Worm (Caenorhabditis elegans) whole organism, late embryonic: ENCODE data around the gene Y47D7A.2.

Experiments
- F13H6.1 ChIP-seq: sonication (generic microtip); optimal IDR thresholded peaks from 2 replicates; lab custom pipeline; 2016; ENCODE audit warnings: missing genetic modification characterization, missing compliant biosample characterization
- K09A11.1 ChIP-seq: sonication (generic microtip); optimal IDR thresholded peaks from 2 replicates; lab custom pipeline; 2017; ENCODE audit warnings: antibody characterized with exemption, mild to moderate bottlenecking, missing genetic modification characterization, missing compliant biosample characterization; ENCODE audit not compliant: insufficient read depth
- Y22D7AL.16 ChIP-seq: sonication (generic microtip); optimal IDR thresholded peaks from 2 replicates; lab custom pipeline; 2016; ENCODE audit warnings: missing genetic modification characterization, missing compliant biosample characterization
- ama-1 ChIP-seq: fragments of 150-350 bp; optimal IDR thresholded peaks from 2 replicates; lab custom pipeline; 2014
- ceh-14 ChIP-seq: sonication (generic microtip); optimal IDR thresholded peaks from 2 replicates; lab custom pipeline; 2016; ENCODE audit warnings: missing genotype, missing genetic modification characterization, missing compliant biosample characterization
- ceh-19 ChIP-seq: fragments of 200-800 bp; sonication (Bioruptor generic); optimal IDR thresholded peaks from 2 replicates; lab custom pipeline; 2018; ENCODE audit warnings: mild to moderate bottlenecking, missing genetic modification characterization, missing compliant biosample characterization
- ceh-2 ChIP-seq: sonication (generic microtip); optimal IDR thresholded peaks from 2 replicates; lab custom pipeline; 2016; ENCODE audit warnings: missing genotype, missing genetic modification characterization, missing compliant biosample characterization
- ceh-22 ChIP-seq: sonication (generic microtip); optimal IDR thresholded peaks from 2 replicates; lab custom pipeline; 2017; ENCODE audit warnings: missing biosample characterization, missing genetic modification characterization
- ceh-48 ChIP-seq: sonication (generic microtip); optimal IDR thresholded peaks from 2 replicates; lab custom pipeline; 2016; ENCODE audit warnings: missing genetic modification characterization, inconsistent platforms, missing compliant biosample characterization
- che-1 ChIP-seq: sonication (generic microtip); optimal IDR thresholded peaks from 2 replicates; lab custom pipeline; 2016; ENCODE audit warnings: mild to moderate bottlenecking, missing genetic modification characterization, missing compliant biosample characterization
- dve-1 ChIP-seq: sonication (generic microtip); optimal IDR thresholded peaks from 2 replicates; lab custom pipeline; 2017; ENCODE audit warnings: antibody characterized with exemption, mild to moderate bottlenecking, missing genetic modification characterization, missing compliant biosample characterization
- elt-2 ChIP-seq: sonication (generic microtip); optimal IDR thresholded peaks from 2 replicates; lab custom pipeline; 2016; ENCODE audit warnings: missing genetic modification reagents, missing genetic modification characterization, missing compliant biosample characterization
- ets-4 ChIP-seq: sonication (generic microtip); optimal IDR thresholded peaks from 2 replicates; lab custom pipeline; 2016; ENCODE audit warnings: missing genetic modification characterization, missing compliant biosample characterization
- eyg-1 ChIP-seq: sonication (generic microtip); optimal IDR thresholded peaks from 2 replicates; lab custom pipeline; 2016; ENCODE audit warnings: missing genotype, missing genetic modification characterization, missing compliant biosample characterization
- fkh-10 ChIP-seq: fragments of 150-350 bp; optimal IDR thresholded peaks from 2 replicates; lab custom pipeline; 2014; ENCODE audit warnings: missing biosample characterization, missing genetic modification reagents, missing genetic modification characterization
- fkh-6 ChIP-seq: sonication (generic microtip); optimal IDR thresholded peaks from 2 replicates; lab custom pipeline; 2016; ENCODE audit warnings: missing genetic modification characterization, missing compliant biosample characterization
- gmeb-2 ChIP-seq: sonication (generic microtip); optimal IDR thresholded peaks from 2 replicates; lab custom pipeline; 2016; ENCODE audit warnings: missing genetic modification characterization, inconsistent platforms, missing compliant biosample characterization
- hlh-13 ChIP-seq: fragments of 200-800 bp; sonication (Bioruptor generic); optimal IDR thresholded peaks from 2 replicates; lab custom pipeline; 2018; ENCODE audit warnings: mild to moderate bottlenecking, missing genetic modification characterization, missing compliant biosample characterization
- hlh-30 ChIP-seq: sonication (generic microtip); optimal IDR thresholded peaks from 2 replicates; lab custom pipeline; 2017; ENCODE audit warnings: antibody characterized with exemption, missing genetic modification characterization, missing compliant biosample characterization; ENCODE audit not compliant: insufficient read depth
- hlh-6 ChIP-seq: sonication (generic microtip); optimal IDR thresholded peaks from 2 replicates; lab custom pipeline; 2016; ENCODE audit warnings: missing genotype, missing genetic modification characterization, missing compliant biosample characterization
- lin-11 ChIP-seq: fragments of 200-800 bp; sonication (Bioruptor generic); optimal IDR thresholded peaks from 2 replicates; lab custom pipeline; 2018; ENCODE audit warnings: mild to moderate bottlenecking, missing genetic modification characterization, missing compliant biosample characterization
- madf-2 ChIP-seq: sonication (generic microtip); optimal IDR thresholded peaks from 2 replicates; lab custom pipeline; 2017; ENCODE audit warnings: missing genetic modification characterization, missing compliant biosample characterization
- mec-3 ChIP-seq: sonication (generic microtip); optimal IDR thresholded peaks from 2 replicates; lab custom pipeline; 2016; ENCODE audit warnings: borderline replicate concordance, missing genetic modification characterization, missing compliant biosample characterization
- nhr-11 ChIP-seq: fragments of 150-350 bp; optimal IDR thresholded peaks from 2 replicates; lab custom pipeline; 2014; ENCODE audit warnings: missing biosample characterization, missing genetic modification characterization
- odd-2 ChIP-seq: sonication (generic microtip); optimal IDR thresholded peaks from 2 replicates; lab custom pipeline; 2017; ENCODE audit warnings: antibody characterized with exemption, mild to moderate bottlenecking, missing genetic modification characterization, missing compliant biosample characterization
- pag-3 ChIP-seq: sonication (generic microtip); optimal IDR thresholded peaks from 2 replicates; lab custom pipeline; 2016; ENCODE audit warnings: missing compliant biosample characterization, missing genetic modification characterization, borderline replicate concordance
- pat-9 ChIP-seq: fragments of 200-800 bp; sonication (Bioruptor generic); optimal IDR thresholded peaks from 2 replicates; lab custom pipeline; 2018; ENCODE audit warnings: mild to moderate bottlenecking, missing genetic modification characterization, moderate library complexity, missing compliant biosample characterization
- pha-2 ChIP-seq: sonication (generic microtip); optimal IDR thresholded peaks from 2 replicates; lab custom pipeline; 2017; ENCODE audit warnings: mild to moderate bottlenecking, missing genetic modification characterization, missing compliant biosample characterization
- pqm-1 ChIP-seq: sonication (generic microtip); optimal IDR thresholded peaks from 2 replicates; lab custom pipeline; 2016; ENCODE audit warnings: missing genetic modification characterization, missing compliant biosample characterization
- pros-1 ChIP-seq: fragments of 150-350 bp; optimal IDR thresholded peaks from 2 replicates; lab custom pipeline; 2014; ENCODE audit warnings: missing biosample characterization, missing genetic modification reagents, missing genetic modification characterization
- ref-2 ChIP-seq: sonication (generic microtip); optimal IDR thresholded peaks from 2 replicates; lab custom pipeline; 2016; ENCODE audit warnings: missing genetic modification characterization, missing compliant biosample characterization
- sox-4 ChIP-seq: sonication (generic microtip); optimal IDR thresholded peaks from 2 replicates; lab custom pipeline; 2017; ENCODE audit warnings: mild to moderate bottlenecking, missing genetic modification characterization, inconsistent platforms, missing compliant biosample characterization
- tbx-7 ChIP-seq: sonication (generic microtip); optimal IDR thresholded peaks from 2 replicates; lab custom pipeline; 2016; ENCODE audit warnings: missing genotype, missing genetic modification characterization, missing compliant biosample characterization
- ttx-3 ChIP-seq: sonication (generic microtip); optimal IDR thresholded peaks from 2 replicates; lab custom pipeline; 2016; ENCODE audit warnings: missing genetic modification reagents, missing genetic modification characterization, missing compliant biosample characterization
- unc-42 ChIP-seq: sonication (generic microtip); optimal IDR thresholded peaks from 2 replicates; lab custom pipeline; 2016; ENCODE audit warnings: missing genotype, missing genetic modification characterization, missing compliant biosample characterization
- unc-55 ChIP-seq: sonication (generic microtip); optimal IDR thresholded peaks from 2 replicates; lab custom pipeline; 2017; ENCODE audit warnings: missing biosample characterization, missing genetic modification reagents, missing genetic modification characterization
- unc-86 ChIP-seq: sonication (generic microtip); optimal IDR thresholded peaks from 2 replicates; lab custom pipeline; 2016; ENCODE audit warnings: missing genetic modification characterization, missing compliant biosample characterization
- zip-5 ChIP-seq: sonication (generic microtip); optimal IDR thresholded peaks from 2 replicates; lab custom pipeline; 2016; ENCODE audit warnings: missing genetic modification characterization, missing compliant biosample characterization

Gene Y47D7A.2

ce11 chrV:4398884-4399283 lies 21.2 kb upstream of the Y47D7A.2 start:
- TF ChIP-seq ceh-14 (tag; lab: Kevin White, UChicago) (no peak), pqm-1 (tag; lab: Kevin White, UChicago) (no peak), ceh-22 (tag; lab: Kevin White, UChicago) (no peak), sox-4 (tag; lab: Kevin White, UChicago) (no peak), odd-2 (no peak), ttx-3 (no peak), unc-55 (GFP tag; lab: Kevin White, UChicago) (no peak), ref-2 (tag; lab: Kevin White, UChicago) (no peak), K09A11.1 (tag; lab: Kevin White, UChicago) (no peak), Y22D7AL.16 (tag; lab: Kevin White, UChicago) (no peak), fkh-6 (tag; lab: Kevin White, UChicago) (no peak), ceh-48 (tag; lab: Kevin White, UChicago) (no peak), tbx-7 (tag; lab: Kevin White, UChicago) (no peak), hlh-30 (tag; lab: Kevin White, UChicago) (no peak), mec-3 (tag; lab: Kevin White, UChicago) (no peak), nhr-11 (tag; lab: Kevin White, UChicago) (no peak), fkh-10 (no peak), zip-5 (tag; lab: Kevin White, UChicago) (no peak), pha-2 (no peak)

- TF ChIP-seq ceh-2 (tag; lab: Kevin White, UChicago) (no peak), che-1 (no peak)
Observed at ce11 chrV:4400118-4400517, 20.0 kb upstream of the Y47D7A.2 start, which contains the start of gene F13A2.4. Gene F13A2.4, minus strand, starts transcription at chrV:4400218.

- no peak for TF ChIP-seq mec-3 (tag; lab: Kevin White, UChicago)
- no peak for TF ChIP-seq ets-4 (tag; lab: Kevin White, UChicago)
- TF ChIP-seq ceh-19 (GFP tag; lab: Kevin White, UChicago), result no peak
- no peak for TF ChIP-seq F13H6.1 (tag; lab: Kevin White, UChicago)
Observed at ce11 chrV:4401865-4402264, 18.2 kb upstream of the Y47D7A.2 start, which contains the start of gene F13A2.5. Gene F13A2.5, minus strand, starts transcription at chrV:4401965.

- TF ChIP-seq hlh-13 (GFP tag; lab: Kevin White, UChicago) (no peak), sox-4 (tag; lab: Kevin White, UChicago) (no peak), elt-2 (tag; lab: Kevin White, UChicago) (no peak), eyg-1 (tag; lab: Kevin White, UChicago) (no peak), nhr-11 (tag; lab: Kevin White, UChicago) (no peak), unc-55 (GFP tag; lab: Kevin White, UChicago) (no peak), lin-11 (tag; lab: Kevin White, UChicago) (no peak), pag-3 (tag; lab: Kevin White, UChicago) (no peak), unc-86 (tag; lab: Kevin White, UChicago) (no peak), unc-42 (no peak), madf-2 (tag; lab: Kevin White, UChicago) (no peak), fkh-6 (tag; lab: Kevin White, UChicago) (no peak), dve-1 (tag; lab: Kevin White, UChicago) (no peak), ttx-3 (no peak)
Observed at ce11 chrV:4407519-4407918, 12.6 kb upstream of the Y47D7A.2 start, which contains the start of gene nhr-118. Gene nhr-118, plus strand, starts transcription at chrV:4407819.

- TF ChIP-seq hlh-6 (tag; lab: Kevin White, UChicago), result no peak
- no peak for TF ChIP-seq pag-3 (tag; lab: Kevin White, UChicago)
- no peak for TF ChIP-seq ama-1 (lab: Kevin White, UChicago)
- TF ChIP-seq pat-9, result no peak
- TF ChIP-seq pros-1 (tag; lab: Kevin White, UChicago), result no peak
- no peak for TF ChIP-seq gmeb-2 (tag; lab: Kevin White, UChicago)
Observed at ce11 chrV:4410643-4411042, 9.4 kb upstream of the Y47D7A.2 start, which contains the start of gene Y47D7A.3. Gene Y47D7A.3, plus strand, starts transcription at chrV:4410943.
